Worm (Caenorhabditis elegans): ENCODE measurements around the gene sdz-10.

DNA sequence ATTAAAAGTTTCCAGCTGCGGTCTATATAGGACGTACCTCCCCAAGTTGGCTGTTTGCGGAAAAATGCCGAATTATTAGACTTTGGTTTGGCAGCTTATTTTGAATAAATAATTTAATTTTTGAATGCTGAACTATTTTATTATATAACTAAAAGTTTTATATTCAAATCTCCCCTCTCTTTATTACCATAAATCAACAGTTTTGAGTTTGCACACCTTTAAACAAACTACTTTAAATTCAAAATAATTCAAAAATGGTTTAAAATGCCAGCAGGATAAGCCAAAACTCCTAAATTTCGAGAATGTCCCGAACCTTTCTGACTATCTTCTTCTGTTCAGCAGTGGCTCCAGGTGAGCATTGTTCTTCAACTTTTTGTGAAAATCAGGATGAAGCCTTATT lies 7.2 kb upstream of the sdz-10 start, which contains the start of gene F08D12.3:
- TF ChIP-seq ceh-30 (tag; optimal IDR thresholded peaks at IDR 0.05) (no peak), pax-1 (tag; optimal IDR thresholded peaks at IDR 0.05) (no peak)

Measured in whole organism, late embryonic.